Worm (Caenorhabditis elegans): ENCODE results near the gene clec-240.

DNA sequence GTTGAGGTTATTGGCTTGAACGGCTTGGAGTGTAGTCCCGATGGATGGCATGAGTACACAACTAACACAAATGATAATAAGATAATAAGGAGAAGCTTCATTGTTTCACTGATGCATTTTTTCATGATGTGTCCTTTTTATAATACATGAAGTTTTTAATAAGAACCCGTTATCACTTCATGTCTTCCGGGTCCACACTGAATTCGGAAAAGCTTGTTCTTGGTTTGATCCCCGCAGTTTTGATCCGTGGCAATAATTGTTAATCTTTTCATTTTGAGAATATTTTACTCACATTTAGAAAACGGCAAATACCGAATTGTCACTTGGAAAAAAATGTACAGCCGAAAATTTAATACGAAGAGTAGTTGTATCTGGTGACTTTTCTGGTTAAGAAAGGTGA, 21.2 kb upstream of the clec-240 start, which contains the start of gene Y102A5C.27:
- no peak for TF ChIP-seq cog-1 (tag; optimal IDR thresholded peaks at IDR 0.05)
- TF ChIP-seq ztf-23 (GFP tag; IDR thresholded peaks at IDR 0.05): no peak
- TF ChIP-seq ztf-29 (GFP tag; IDR thresholded peaks at IDR 0.05): no peak
- TF ChIP-seq klf-2 (GFP tag; conservative IDR thresholded peaks at IDR 0.05): no peak
- TF ChIP-seq tab-1 (GFP tag; IDR thresholded peaks at IDR 0.05): no peak
- TF ChIP-seq flt-1 (GFP tag; IDR thresholded peaks at IDR 0.05): no peak
